Worm (Caenorhabditis elegans): Measurements from ENCODE around the gene F57C12.6.

F57C12.6 gene

ce11 chrX:553420-553819 is 355 bp downstream of the F57C12.6 start:
- TF ChIP-seq ceh-39 (tag; optimal IDR thresholded peaks at IDR 0.05) = no peak
- no peak for TF ChIP-seq drap-1 (GFP tag; optimal IDR thresholded peaks at IDR 0.05)
- TF ChIP-seq mab-5 (tag; optimal IDR thresholded peaks at IDR 0.05) = no peak
- no peak for TF ChIP-seq cnd-1 (tag; optimal IDR thresholded peaks at IDR 0.05)
- no peak for TF ChIP-seq sptf-1 (tag; optimal IDR thresholded peaks at IDR 0.05)
- TF ChIP-seq M03D4.4 (tag; optimal IDR thresholded peaks at IDR 0.05) = no peak
- no peak for TF ChIP-seq zip-8 (tag; optimal IDR thresholded peaks at IDR 0.05)
- TF ChIP-seq nhr-12 (tag; optimal IDR thresholded peaks at IDR 0.05) = no peak
- no peak for TF ChIP-seq ham-2 (GFP tag; optimal IDR thresholded peaks at IDR 0.05)
- no peak for TF ChIP-seq ces-1 (GFP tag; optimal IDR thresholded peaks at IDR 0.05)
- TF ChIP-seq unc-120 (tag; optimal IDR thresholded peaks at IDR 0.05; ENCODE audit: poor library complexity, severe bottlenecking) = no peak
- no peak for TF ChIP-seq blmp-1 (tag; optimal IDR thresholded peaks at IDR 0.05)
- no peak for TF ChIP-seq unc-39 (tag; optimal IDR thresholded peaks at IDR 0.05)
- TF ChIP-seq hlh-1 (tag; optimal IDR thresholded peaks at IDR 0.05) = no peak
- TF ChIP-seq pha-4 (tag; optimal IDR thresholded peaks at IDR 0.05) = no peak
- TF ChIP-seq lsy-2 (tag; optimal IDR thresholded peaks at IDR 0.05) = no peak
- TF ChIP-seq elt-1 (tag; optimal IDR thresholded peaks at IDR 0.05; ENCODE audit: borderline replicate concordance, insufficient read depth) = no peak
- no peak for TF ChIP-seq bed-3 (GFP tag; optimal IDR thresholded peaks at IDR 0.05)
- no peak for TF ChIP-seq nhr-2 (tag; optimal IDR thresholded peaks at IDR 0.05)
- TF ChIP-seq tbx-8 (GFP tag; optimal IDR thresholded peaks at IDR 0.05) = no peak

- no peak for TF ChIP-seq lsy-2 (tag; optimal IDR thresholded peaks at IDR 0.05)
- TF ChIP-seq elt-3 (tag; optimal IDR thresholded peaks at IDR 0.05) = no peak
- TF ChIP-seq mab-5 (tag; optimal IDR thresholded peaks at IDR 0.05) = no peak
- TF ChIP-seq mep-1 (tag; optimal IDR thresholded peaks at IDR 0.05) = no peak
- TF ChIP-seq ceh-39 (tag; optimal IDR thresholded peaks at IDR 0.05) = no peak
- no peak for TF ChIP-seq ceh-83 (GFP tag; optimal IDR thresholded peaks at IDR 0.05)
Measured at ce11 chrX:551175-551729, 2.5 kb downstream of the F57C12.6 start, which contains the start of gene F57C12.2. TSS of gene F57C12.2 (minus strand) at chrX:551392.

ce11 chrX:542807-543206 is 11.0 kb downstream of the F57C12.6 start, which contains the start of gene F28C10.1:
TSS of gene F28C10.1 (plus strand) at chrX:543107.
- TF ChIP-seq unc-39 (tag; optimal IDR thresholded peaks at IDR 0.05) = no peak

DNA sequence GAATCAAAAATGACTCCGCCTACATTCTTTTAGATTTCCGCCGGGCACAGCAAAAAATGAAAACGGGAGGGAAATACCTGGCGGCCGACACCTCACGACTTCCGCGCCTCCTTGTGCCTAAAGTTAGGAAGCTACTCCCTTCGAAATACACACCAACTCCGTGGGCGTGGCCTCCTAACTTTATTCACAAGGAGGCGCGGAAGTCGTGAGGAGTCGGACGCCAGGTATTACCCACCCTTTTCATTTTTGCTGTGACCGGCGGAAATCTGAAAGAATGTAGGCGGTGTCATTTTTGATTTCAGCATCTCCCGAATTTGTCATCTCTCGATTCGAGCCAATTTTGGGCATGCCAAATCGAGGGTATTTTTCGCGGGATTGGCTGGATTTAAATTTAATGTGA is 15.7 kb downstream of the F57C12.6 start:
- TF ChIP-seq lin-32 (GFP tag; optimal IDR thresholded peaks at IDR 0.05) = no peak
- no peak for TF ChIP-seq zip-8 (tag; optimal IDR thresholded peaks at IDR 0.05)
- TF ChIP-seq nhr-28 (tag; optimal IDR thresholded peaks at IDR 0.05) = no peak
- no peak for TF ChIP-seq ceh-83 (GFP tag; optimal IDR thresholded peaks at IDR 0.05)
- no peak for TF ChIP-seq sptf-1 (tag; optimal IDR thresholded peaks at IDR 0.05)
- TF ChIP-seq elt-1 (tag; optimal IDR thresholded peaks at IDR 0.05; ENCODE audit: borderline replicate concordance, insufficient read depth) = no peak
- no peak for TF ChIP-seq unc-120 (tag; optimal IDR thresholded peaks at IDR 0.05; ENCODE audit: poor library complexity, severe bottlenecking)
- TF ChIP-seq unc-62 (GFP tag; optimal IDR thresholded peaks at IDR 0.05) = no peak

ce11 chrX:536365-536764 is 17.4 kb downstream of the F57C12.6 start:
- TF ChIP-seq ztf-11 (tag; optimal IDR thresholded peaks at IDR 0.05) (no peak), sem-2 (GFP tag; optimal IDR thresholded peaks at IDR 0.05) (no peak), blmp-1 (tag; optimal IDR thresholded peaks at IDR 0.05) (no peak), sptf-1 (tag; optimal IDR thresholded peaks at IDR 0.05) (no peak), flh-1 (GFP tag; optimal IDR thresholded peaks at IDR 0.05) (no peak), elt-3 (tag; optimal IDR thresholded peaks at IDR 0.05) (no peak), lsy-2 (tag; optimal IDR thresholded peaks at IDR 0.05) (no peak), tbx-8 (GFP tag; optimal IDR thresholded peaks at IDR 0.05) (no peak), ceh-39 (tag; optimal IDR thresholded peaks at IDR 0.05) (no peak), nhr-76 (tag; optimal IDR thresholded peaks at IDR 0.05) (no peak), elt-1 (tag; optimal IDR thresholded peaks at IDR 0.05; ENCODE audit: borderline replicate concordance, insufficient read depth) (no peak), ceh-83 (GFP tag; optimal IDR thresholded peaks at IDR 0.05) (no peak), nhr-28 (tag; optimal IDR thresholded peaks at IDR 0.05) (no peak)

ce11 chrX:535728-536127 is 18.0 kb downstream of the F57C12.6 start, which contains the start of gene F28C10.3:
TSS of gene F28C10.3 (minus strand) at chrX:535828.
- TF ChIP-seq ces-1 (GFP tag; optimal IDR thresholded peaks at IDR 0.05) (peak; percentile 71), pha-4 (tag; optimal IDR thresholded peaks at IDR 0.05) (peak; percentile 49), tbx-8 (GFP tag; optimal IDR thresholded peaks at IDR 0.05) (no peak), unc-62 (GFP tag; optimal IDR thresholded peaks at IDR 0.05) (peak; percentile 82), hlh-1 (tag; optimal IDR thresholded peaks at IDR 0.05) (peak; percentile 11), ham-2 (GFP tag; optimal IDR thresholded peaks at IDR 0.05) (peak; percentile 19), sptf-1 (tag; optimal IDR thresholded peaks at IDR 0.05) (peak; percentile 18), nhr-2 (tag; optimal IDR thresholded peaks at IDR 0.05) (peak; percentile 16), sem-2 (GFP tag; optimal IDR thresholded peaks at IDR 0.05) (no peak), ceh-39 (tag; optimal IDR thresholded peaks at IDR 0.05) (peak; percentile 86), ceh-43 (GFP tag; optimal IDR thresholded peaks at IDR 0.05) (peak; percentile 15), lin-13 (tag; optimal IDR thresholded peaks at IDR 0.05) (peak; percentile 31), ceh-83 (GFP tag; optimal IDR thresholded peaks at IDR 0.05) (no peak), cnd-1 (tag; optimal IDR thresholded peaks at IDR 0.05) (peak; percentile 23), ztf-11 (tag; optimal IDR thresholded peaks at IDR 0.05) (no peak), mls-2 (tag; optimal IDR thresholded peaks at IDR 0.05) (peak; percentile 37), nhr-237 (tag; optimal IDR thresholded peaks at IDR 0.05) (peak; percentile 58), lsy-2 (tag; optimal IDR thresholded peaks at IDR 0.05) (peak; percentile 45), mep-1 (tag; optimal IDR thresholded peaks at IDR 0.05) (peak; percentile 42), unc-120 (tag; optimal IDR thresholded peaks at IDR 0.05; ENCODE audit: poor library complexity, severe bottlenecking) (peak; percentile 62)
